Worm (Caenorhabditis elegans) whole organism, dauer: ENCODE measurements around the gene nuc-1.

ENCODE experiments used
- unc-62 ChIP-seq: sonication (generic microtip); optimal IDR thresholded peaks from 2 replicates; lab custom pipeline; 2017; ENCODE audit warnings: missing biosample characterization, missing genetic modification reagents, missing genetic modification characterization

Gene nuc-1

ce11 chrX:9531640-9532039, 8.1 kb upstream of the nuc-1 start:
- no peak for TF ChIP-seq unc-62 (GFP tag; lab: Kevin White, UChicago)

DNA sequence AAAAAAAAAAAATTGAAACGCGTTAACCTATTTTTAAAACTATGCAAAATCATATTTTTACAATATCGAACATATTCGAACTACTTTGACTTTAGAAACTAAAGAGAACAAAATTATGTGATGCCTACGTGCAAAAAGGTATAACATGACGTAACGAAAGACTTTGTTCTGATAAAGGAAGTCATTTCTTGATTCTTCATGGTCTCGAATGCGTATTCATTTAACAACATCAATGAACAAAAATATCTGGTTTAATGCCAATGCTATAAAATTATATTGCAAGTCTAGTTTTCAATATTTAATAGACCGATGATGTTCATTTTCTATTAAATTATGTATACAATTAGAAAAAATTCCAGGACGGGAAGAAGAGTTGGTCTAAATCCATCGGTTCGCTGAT, 3.7 kb upstream of the nuc-1 start:
- no peak for TF ChIP-seq unc-62 (GFP tag; lab: Kevin White, UChicago)

ce11 chrX:9536665-9537064, 3.0 kb upstream of the nuc-1 start, which contains the start of gene C07B5.8:
Gene C07B5.8 (minus strand): TSS chrX:9536765.
- no peak for TF ChIP-seq unc-62 (GFP tag; lab: Kevin White, UChicago)

ce11 chrX:9537538-9538172, 2.0 kb upstream of the nuc-1 start:
- TF ChIP-seq unc-62 (GFP tag; lab: Kevin White, UChicago), result no peak

DNA sequence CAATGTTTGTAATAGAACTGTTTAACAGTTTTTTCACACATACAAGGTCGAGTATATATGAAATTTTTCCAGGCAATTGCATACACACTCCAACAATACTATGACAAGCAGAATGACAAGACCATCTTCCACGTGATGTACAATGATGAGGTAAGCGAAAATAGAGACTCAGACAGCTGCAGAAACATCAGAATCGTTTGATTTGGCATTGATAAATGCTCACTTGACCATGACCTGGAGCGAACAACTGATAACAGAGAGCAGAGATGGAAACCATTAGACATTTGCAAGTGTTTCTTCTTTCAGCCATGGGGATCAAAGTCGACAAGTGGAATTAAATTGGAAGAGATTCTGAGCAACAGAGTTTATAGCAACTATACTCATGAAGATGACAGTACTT, 759 bp downstream of the nuc-1 start:
- no peak for TF ChIP-seq unc-62 (GFP tag; lab: Kevin White, UChicago)

- no peak for TF ChIP-seq unc-62 (GFP tag; lab: Kevin White, UChicago)
Measured at ce11 chrX:9543352-9543751, 3.6 kb downstream of the nuc-1 start, which contains the start of gene F49E2.5. Gene F49E2.5 (plus strand): TSS chrX:9543652.

- no peak for TF ChIP-seq unc-62 (GFP tag; lab: Kevin White, UChicago)
Measured at ce11 chrX:9544405-9544804, 4.7 kb downstream of the nuc-1 start.

DNA sequence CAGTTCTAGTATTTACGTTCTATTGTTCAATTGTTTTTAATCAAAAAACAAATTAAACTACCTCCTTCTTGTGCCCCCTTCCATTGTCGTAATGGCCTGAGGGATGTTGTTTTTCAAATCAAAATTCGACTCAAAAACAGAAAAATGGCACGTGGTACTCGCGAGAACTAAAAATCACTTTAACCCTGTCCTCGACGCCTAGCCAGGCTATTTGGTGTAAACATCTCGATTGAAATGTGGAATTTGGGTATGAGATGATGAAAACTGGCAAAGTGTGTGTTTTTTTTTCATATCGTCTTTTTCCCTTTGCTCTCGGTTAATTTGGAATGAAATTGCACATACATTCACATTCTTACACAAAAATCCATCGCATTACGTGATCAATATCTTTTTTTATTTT, 6.9 kb downstream of the nuc-1 start:
- no peak for TF ChIP-seq unc-62 (GFP tag; lab: Kevin White, UChicago)

- TF ChIP-seq unc-62 (GFP tag; lab: Kevin White, UChicago), result peak; percentile 8
Measured at ce11 chrX:9547264-9547751, 7.6 kb downstream of the nuc-1 start.

DNA sequence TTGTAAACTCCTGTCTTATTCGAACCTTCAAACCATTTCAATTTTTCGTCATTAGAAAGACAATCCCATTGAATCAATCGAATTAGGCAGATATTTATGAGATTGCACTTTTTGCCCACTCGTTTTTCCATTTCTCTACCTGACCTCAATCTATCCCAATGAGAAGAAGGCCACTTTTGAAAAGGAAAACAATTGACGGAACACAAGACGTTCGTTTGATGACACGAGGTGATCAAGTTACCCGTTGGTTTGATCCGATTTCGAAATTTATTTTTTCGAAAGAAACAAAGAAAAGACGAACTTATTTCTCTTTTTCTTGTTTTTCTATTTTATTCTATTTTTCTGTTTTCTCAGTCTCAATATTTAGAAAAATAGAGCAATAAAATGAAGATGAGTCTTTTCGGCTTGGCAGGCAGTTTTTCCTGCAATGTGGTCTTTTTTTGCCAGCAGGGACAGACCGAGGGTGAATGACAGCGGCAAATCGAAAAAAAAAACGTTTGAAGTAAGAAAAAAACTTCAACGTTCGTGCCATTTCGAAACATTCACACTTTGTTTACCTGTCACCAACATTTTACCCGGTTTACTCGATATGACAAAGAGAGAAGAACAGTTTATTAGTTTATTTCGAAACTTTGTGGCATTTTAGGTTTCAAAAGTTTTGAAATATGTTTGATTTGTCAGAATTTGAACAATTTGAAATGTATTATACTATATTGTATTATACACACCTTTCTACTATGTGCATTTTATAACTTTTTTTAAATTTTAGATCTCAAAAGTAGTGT, 8.5 kb downstream of the nuc-1 start:
- no peak for TF ChIP-seq unc-62 (GFP tag; lab: Kevin White, UChicago)

DNA sequence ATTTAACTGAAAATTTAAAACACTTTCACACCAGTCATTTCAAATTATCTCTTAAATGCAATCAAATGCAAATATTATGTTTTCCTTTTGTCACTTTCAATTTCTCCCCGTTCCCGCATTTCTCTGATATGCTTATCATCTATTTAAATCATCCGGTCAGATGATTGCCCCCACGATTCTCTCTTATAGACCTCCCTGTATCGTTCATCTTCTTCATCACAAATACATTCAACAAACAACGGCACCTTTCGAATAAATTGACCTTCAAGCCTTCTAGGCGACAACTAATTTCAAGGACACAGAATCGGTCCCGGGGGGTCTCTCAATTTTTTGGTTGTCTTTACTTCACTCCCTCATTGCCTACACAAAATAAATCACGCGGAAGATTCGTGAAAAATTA, 9.2 kb downstream of the nuc-1 start:
- no peak for TF ChIP-seq unc-62 (GFP tag; lab: Kevin White, UChicago)

DNA sequence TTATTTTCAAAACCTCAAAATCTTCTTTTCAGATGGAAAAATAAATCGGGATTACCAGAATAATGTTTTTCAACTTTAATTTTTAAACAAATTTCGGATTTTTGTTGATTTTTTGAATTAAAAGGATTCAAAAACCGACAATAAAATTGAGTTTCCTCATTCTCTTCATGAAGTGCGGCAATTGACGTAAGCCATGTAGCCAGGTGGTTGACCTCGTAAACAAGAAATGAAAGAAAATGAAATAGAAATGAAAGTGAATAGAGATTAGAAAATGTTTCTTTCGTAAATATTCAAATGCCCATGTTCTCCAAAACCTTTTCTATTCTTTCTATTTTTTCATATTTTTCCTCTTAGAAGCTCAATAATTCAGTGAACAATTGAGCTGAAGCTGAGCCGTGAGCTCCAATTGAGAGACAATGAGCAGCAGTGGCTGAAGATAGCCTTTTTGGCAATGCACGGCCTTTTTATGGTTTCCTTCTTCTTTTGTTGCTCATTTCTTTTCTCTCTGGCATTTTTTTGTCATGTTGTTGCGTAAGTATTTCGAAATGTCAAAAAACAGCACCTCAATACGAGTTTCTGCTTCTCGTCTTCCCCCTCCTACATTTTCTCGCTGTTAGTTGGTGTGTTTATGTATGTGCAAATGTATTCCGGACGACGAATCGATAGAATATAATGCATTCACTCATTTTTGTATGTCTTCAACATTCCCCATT, 10.1 kb downstream of the nuc-1 start:
- no peak for TF ChIP-seq unc-62 (GFP tag; lab: Kevin White, UChicago)

ce11 chrX:9550519-9550918, 10.8 kb downstream of the nuc-1 start:
- TF ChIP-seq unc-62 (GFP tag; lab: Kevin White, UChicago), result no peak

DNA sequence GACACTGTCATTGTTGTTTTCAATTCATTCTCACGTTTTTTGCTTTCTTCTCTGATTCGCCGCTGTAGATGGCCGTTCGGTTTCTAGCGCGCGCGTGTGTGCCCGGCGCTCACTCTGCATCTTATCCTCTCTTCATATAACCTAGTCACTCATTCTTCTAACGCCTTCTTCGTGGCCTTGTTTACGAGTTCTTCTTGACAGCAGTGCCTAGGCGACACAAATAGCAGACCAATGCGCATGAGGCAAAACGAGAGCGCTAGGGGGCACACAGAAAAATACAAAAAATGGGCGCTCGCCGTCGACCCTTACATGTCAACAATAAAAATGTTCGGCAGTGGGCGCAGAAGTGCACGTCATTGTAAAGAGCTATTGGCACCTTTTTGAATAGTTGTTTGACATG, 11.4 kb downstream of the nuc-1 start:
- TF ChIP-seq unc-62 (GFP tag; lab: Kevin White, UChicago), result no peak

DNA sequence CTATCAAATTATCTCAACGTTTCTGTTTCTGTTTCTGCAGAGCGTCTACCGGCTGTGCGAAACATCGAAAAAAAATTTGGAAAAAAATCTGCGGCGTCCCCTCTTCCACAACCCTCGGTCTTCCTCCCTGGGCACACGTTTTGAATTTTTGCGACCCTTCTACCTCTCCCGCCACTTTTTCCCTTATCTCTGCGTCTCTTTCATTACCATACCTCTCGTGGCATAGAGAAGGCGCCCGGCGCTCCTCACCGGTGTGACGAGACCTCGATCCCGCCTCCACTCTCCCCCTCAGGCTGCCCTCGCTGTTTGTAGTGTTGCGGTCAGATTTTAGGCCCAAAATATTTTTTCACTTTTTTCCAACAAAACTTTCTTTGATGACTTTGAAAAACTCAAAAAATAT, 12.7 kb downstream of the nuc-1 start:
- no peak for TF ChIP-seq unc-62 (GFP tag; lab: Kevin White, UChicago)

- no peak for TF ChIP-seq unc-62 (GFP tag; lab: Kevin White, UChicago)
Measured at ce11 chrX:9553095-9553494, 13.4 kb downstream of the nuc-1 start.
